Worm (Caenorhabditis elegans): ENCODE data around the gene egl-1.

DNA sequence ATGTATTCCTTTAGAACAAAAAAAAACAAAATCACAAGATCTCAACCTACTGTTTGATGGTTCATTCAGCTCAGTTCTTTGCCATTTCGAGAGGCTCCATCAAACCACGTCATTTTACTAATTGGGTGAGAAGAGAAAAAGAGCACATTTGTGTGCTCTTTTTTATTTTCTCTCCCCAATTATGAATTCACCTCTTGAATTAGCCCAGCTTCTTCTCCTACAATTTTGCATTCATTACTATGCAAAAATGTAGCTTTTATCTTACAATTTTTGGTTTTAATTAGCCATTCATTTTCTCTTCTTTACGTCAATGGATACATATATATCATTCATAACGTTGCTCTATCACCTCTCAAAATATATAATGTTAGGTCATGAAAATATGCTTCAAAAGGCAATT lies 26.5 kb downstream of the egl-1 start:
- TF ChIP-seq syd-9 (tag; optimal IDR thresholded peaks at IDR 0.05) = no peak
- no peak for TF ChIP-seq ttx-3 (tag; optimal IDR thresholded peaks at IDR 0.05)
- no peak for TF ChIP-seq ahr-1 (tag; optimal IDR thresholded peaks at IDR 0.05)

Measured in whole organism, late embryonic.